Fruit fly (Drosophila melanogaster) whole organism, prepupa: ENCODE data around the gene CG9426.
A peak's percentile ranks its signal among the peaks of the same experiment; 100 is the strongest.

Experiments
- Blimp-1 ChIP-seq: fragments of 200-800 bp; sonication (Bioruptor generic); optimal IDR thresholded peaks from 3 replicates; lab custom pipeline; 2017; ENCODE audit warnings: missing biosample characterization, missing genetic modification characterization, mild to moderate bottlenecking, moderate library complexity, missing genetic modification reagents
- CG10669 ChIP-seq: fragments of 200-800 bp; sonication (Bioruptor generic); optimal IDR thresholded peaks from 3 replicates; lab custom pipeline; 2018; ENCODE audit warnings: missing biosample characterization, mild to moderate bottlenecking, missing genetic modification characterization, moderate library complexity
- CG11294 ChIP-seq: fragments of 200-800 bp; sonication (Bioruptor generic); IDR thresholded peaks from 2 replicates; pipeline ENCODE4 v1.3.6; 2022; ENCODE audit warnings: missing biosample characterization, missing genetic modification characterization
- CG11762 ChIP-seq: fragments of 200-800 bp; sonication (Bioruptor generic); optimal IDR thresholded peaks from 3 replicates; lab custom pipeline; 2016; ENCODE audit warnings: missing biosample characterization, missing genetic modification characterization; ENCODE audit not compliant: insufficient read depth
- CG11902 ChIP-seq: fragments of 200-800 bp; sonication (Bioruptor generic); optimal IDR thresholded peaks from 3 replicates; lab custom pipeline; 2016; ENCODE audit warnings: missing biosample characterization, missing genetic modification characterization
- CG15336 ChIP-seq: fragments of 200-800 bp; sonication (Bioruptor generic); IDR thresholded peaks from 2 replicates; pipeline ENCODE4 v1.3.6; 2022; ENCODE audit warnings: missing biosample characterization, missing genetic modification characterization
- CG1621 ChIP-seq: fragments of 200-800 bp; sonication (Bioruptor generic); optimal IDR thresholded peaks from 3 replicates; lab custom pipeline; 2018; ENCODE audit warnings: missing biosample characterization, mild to moderate bottlenecking, missing genetic modification characterization
- CG16779 ChIP-seq: fragments of 200-800 bp; sonication (Bioruptor generic); optimal IDR thresholded peaks from 3 replicates; lab custom pipeline; 2017; ENCODE audit warnings: missing biosample characterization, mild to moderate bottlenecking, missing genetic modification characterization
- CG3032 ChIP-seq: fragments of 200-800 bp; optimal IDR thresholded peaks from 2 replicates; lab custom pipeline; 2019; ENCODE audit warnings: missing biosample characterization, mild to moderate bottlenecking, missing genetic modification characterization, moderate library complexity
- CG31627 ChIP-seq: fragments of 200-800 bp; sonication (Bioruptor generic); optimal IDR thresholded peaks from 3 replicates; lab custom pipeline; 2016; ENCODE audit warnings: missing biosample characterization, missing genetic modification characterization
- CG32006 ChIP-seq: fragments of 200-800 bp; sonication (Bioruptor generic); optimal IDR thresholded peaks from 3 replicates; lab custom pipeline; 2017; ENCODE audit warnings: missing biosample characterization, mild to moderate bottlenecking, missing genetic modification characterization
- CG34406 ChIP-seq: fragments of 200-800 bp; sonication (Bioruptor generic); optimal IDR thresholded peaks from 3 replicates; lab custom pipeline; 2016; ENCODE audit warnings: missing biosample characterization, missing genetic modification characterization
- CG3919 ChIP-seq: fragments of 200-800 bp; sonication (Bioruptor generic); optimal IDR thresholded peaks from 3 replicates; lab custom pipeline; 2016; ENCODE audit warnings: missing biosample characterization, missing genetic modification characterization
- CG4318 ChIP-seq: fragments of 200-800 bp; sonication (Bioruptor generic); optimal IDR thresholded peaks from 3 replicates; lab custom pipeline; 2017; ENCODE audit warnings: missing biosample characterization, mild to moderate bottlenecking, missing genetic modification characterization
- CG6163 ChIP-seq: fragments of 200-800 bp; sonication (Bioruptor generic); IDR thresholded peaks from 3 replicates; pipeline ENCODE4 v1.3.6; 2022; ENCODE audit warnings: missing biosample characterization, missing genetic modification characterization
- CG6792 ChIP-seq: fragments of 200-800 bp; sonication (Bioruptor generic); optimal IDR thresholded peaks from 3 replicates; lab custom pipeline; 2016; ENCODE audit warnings: missing biosample characterization, missing genetic modification characterization
- CG6854 ChIP-seq: fragments of 200-800 bp; sonication (Bioruptor generic); optimal IDR thresholded peaks from 2 replicates; lab custom pipeline; 2017; ENCODE audit warnings: missing biosample characterization, mild to moderate bottlenecking, missing genetic modification characterization
- CG7368 ChIP-seq: fragments of 200-800 bp; sonication (Bioruptor generic); optimal IDR thresholded peaks from 3 replicates; lab custom pipeline; 2016; ENCODE audit warnings: missing biosample characterization, missing genetic modification characterization
- CG8119 ChIP-seq: fragments of 200-800 bp; sonication (Bioruptor generic); IDR thresholded peaks from 3 replicates; pipeline ENCODE4 v1.3.6; 2022; ENCODE audit warnings: missing biosample characterization, missing genetic modification characterization
- Eip75B ChIP-seq: fragments of 200-800 bp; sonication (Bioruptor generic); optimal IDR thresholded peaks from 3 replicates; lab custom pipeline; 2016; ENCODE audit warnings: missing biosample characterization, missing genetic modification characterization
- Eip78C ChIP-seq: fragments of 200-800 bp; sonication (Bioruptor generic); peaks from one replicate; lab custom pipeline; 2016; ENCODE audit warnings: missing biosample characterization, missing genetic modification characterization
- Ets21C ChIP-seq: fragments of 200-800 bp; sonication (Bioruptor generic); optimal IDR thresholded peaks from 3 replicates; lab custom pipeline; 2016; ENCODE audit warnings: missing biosample characterization, missing genetic modification characterization
- Ets96B ChIP-seq: fragments of 200-800 bp; optimal IDR thresholded peaks from 2 replicates; lab custom pipeline; 2019; ENCODE audit warnings: missing biosample characterization, mild to moderate bottlenecking, missing genetic modification characterization, moderate library complexity
- Gug ChIP-seq: fragments of 200-800 bp; sonication (Bioruptor generic); IDR thresholded peaks from 2 replicates; pipeline ENCODE4 v1.3.6; 2022; ENCODE audit warnings: missing biosample characterization, missing genetic modification characterization
- Hr38 ChIP-seq: sonication (Bioruptor generic); optimal IDR thresholded peaks from 2 replicates; lab custom pipeline; 2016; ENCODE audit warnings: missing biosample characterization, missing genetic modification characterization
- Hr39 ChIP-seq: fragments of 200-800 bp; sonication (Bioruptor generic); optimal IDR thresholded peaks from 2 replicates; lab custom pipeline; 2016; ENCODE audit warnings: missing biosample characterization, missing genetic modification characterization
- Met ChIP-seq: fragments of 200-800 bp; sonication (Bioruptor generic); optimal IDR thresholded peaks from 3 replicates; lab custom pipeline; 2016; ENCODE audit warnings: missing biosample characterization, missing genetic modification characterization
- OdsH ChIP-seq: fragments of 200-800 bp; sonication (Bioruptor generic); optimal IDR thresholded peaks from 3 replicates; lab custom pipeline; 2016; ENCODE audit warnings: missing biosample characterization, missing genetic modification characterization
- Smox ChIP-seq: fragments of 200-800 bp; sonication (Bioruptor generic); optimal IDR thresholded peaks from 3 replicates; lab custom pipeline; 2016; ENCODE audit warnings: missing biosample characterization, missing genetic modification characterization
- Sox102F ChIP-seq: fragments of 200-800 bp; sonication (Bioruptor generic); optimal IDR thresholded peaks from 2 replicates; lab custom pipeline; 2016; ENCODE audit warnings: missing biosample characterization, mild to moderate bottlenecking, missing genetic modification characterization
- Sox14 ChIP-seq: fragments of 200-800 bp; sonication (Bioruptor generic); optimal IDR thresholded peaks from 3 replicates; lab custom pipeline; 2016; ENCODE audit warnings: missing biosample characterization, missing genetic modification characterization
- achi ChIP-seq: fragments of 200-800 bp; sonication (Bioruptor generic); optimal IDR thresholded peaks from 3 replicates; lab custom pipeline; 2016; ENCODE audit warnings: missing biosample characterization, missing genetic modification characterization
- acj6 ChIP-seq: fragments of 200-800 bp; sonication (Bioruptor generic); optimal IDR thresholded peaks from 3 replicates; lab custom pipeline; 2016; ENCODE audit warnings: missing biosample characterization, missing genetic modification characterization
- cyc ChIP-seq: fragments of 200-800 bp; sonication (Bioruptor generic); optimal IDR thresholded peaks from 3 replicates; lab custom pipeline; 2016; ENCODE audit warnings: missing biosample characterization, missing genetic modification characterization
- dac ChIP-seq: fragments of 200-800 bp; sonication (Bioruptor generic); optimal IDR thresholded peaks from 2 replicates; lab custom pipeline; 2017; ENCODE audit warnings: missing biosample characterization, mild to moderate bottlenecking, missing genetic modification characterization
- dsx ChIP-seq: fragments of 200-800 bp; optimal IDR thresholded peaks from 3 replicates; lab custom pipeline; 2019; ENCODE audit warnings: missing biosample characterization, mild to moderate bottlenecking, missing genetic modification characterization, moderate library complexity; ENCODE audit not compliant: poor library complexity, severe bottlenecking
- eg ChIP-seq: fragments of 200-800 bp; sonication (Bioruptor generic); IDR thresholded peaks from 3 replicates; pipeline ENCODE4 v1.3.6; 2022; ENCODE audit warnings: missing biosample characterization, missing genetic modification characterization
- esn ChIP-seq: fragments of 200-800 bp; sonication (Bioruptor generic); optimal IDR thresholded peaks from 2 replicates; lab custom pipeline; 2016; ENCODE audit warnings: missing biosample characterization, mild to moderate bottlenecking, missing genetic modification characterization, moderate library complexity
- fd59A ChIP-seq: fragments of 200-800 bp; sonication (Bioruptor generic); optimal IDR thresholded peaks from 2 replicates; lab custom pipeline; 2017; ENCODE audit warnings: missing biosample characterization, mild to moderate bottlenecking, missing genetic modification characterization, missing genetic modification reagents
- fd85E ChIP-seq: fragments of 200-800 bp; sonication (Bioruptor generic); optimal IDR thresholded peaks from 3 replicates; lab custom pipeline; 2016; ENCODE audit warnings: missing biosample characterization, missing genetic modification characterization
- lz ChIP-seq: fragments of 200-800 bp; sonication (Bioruptor generic); optimal IDR thresholded peaks from 3 replicates; lab custom pipeline; 2016; ENCODE audit warnings: missing biosample characterization, missing genetic modification characterization
- net ChIP-seq: fragments of 200-800 bp; sonication (Bioruptor generic); optimal IDR thresholded peaks from 3 replicates; lab custom pipeline; 2016; ENCODE audit warnings: missing biosample characterization, missing genetic modification characterization
- pdm3 ChIP-seq: fragments of 200-800 bp; sonication (Bioruptor generic); optimal IDR thresholded peaks from 3 replicates; lab custom pipeline; 2016; ENCODE audit warnings: missing biosample characterization, missing genetic modification characterization
- salr ChIP-seq, 2 experiments: fragments of 200-800 bp; sonication (Bioruptor generic); optimal IDR thresholded peaks; 3 replicates each; lab custom pipeline; 2016 to 2018; ENCODE audit warnings: missing biosample characterization in 2 of 2, missing genetic modification characterization in 2 of 2, mild to moderate bottlenecking in 1 of 2
- spab ChIP-seq: fragments of 200-800 bp; sonication (Bioruptor generic); optimal IDR thresholded peaks from 2 replicates; lab custom pipeline; 2017; ENCODE audit warnings: missing biosample characterization, mild to moderate bottlenecking, missing genetic modification characterization, missing genetic modification reagents
- ss ChIP-seq, 2 experiments: fragments of 200-800 bp; sonication (Bioruptor generic); optimal IDR thresholded peaks; 2 replicates in 1 of 2; 3 replicates in 1 of 2; lab custom pipeline; 2017 to 2018; ENCODE audit warnings: mild to moderate bottlenecking in 2 of 2, missing biosample characterization in 2 of 2, missing genetic modification characterization in 2 of 2, moderate library complexity in 1 of 2
- svp ChIP-seq: fragments of 200-800 bp; sonication (Bioruptor generic); peaks from one replicate; lab custom pipeline; 2016; ENCODE audit warnings: missing biosample characterization, missing genetic modification characterization
- vri ChIP-seq: fragments of 200-800 bp; sonication (Bioruptor generic); optimal IDR thresholded peaks from 3 replicates; lab custom pipeline; 2016; ENCODE audit warnings: missing biosample characterization, mild to moderate bottlenecking, missing genetic modification characterization

CG9426 gene

dm6 chr2L:13206077-13206668 lies 13.6 kb downstream of the CG9426 start (continued):
- TF ChIP-seq CG34406 (no peak), fd85E (GFP tag; lab: Kevin White, UChicago) (no peak), net (GFP tag; lab: Kevin White, UChicago) (no peak), fd59A (no peak), CG11294 (GFP tag; lab: Robert Waterston, UW) (no peak), CG6854 (GFP tag; lab: Kevin White, UChicago) (no peak), dsx (GFP tag; lab: Kevin White, UChicago) (no peak), svp (GFP tag; lab: Kevin White, UChicago) (peak; percentile 89), eg (GFP tag; lab: Robert Waterston, UW) (peak; percentile 61; the same call in 2 of the 3 replicates), cyc (GFP tag; lab: Kevin White, UChicago) (no peak), Met (GFP tag; lab: Kevin White, UChicago) (no peak), CG4318 (GFP tag; lab: Kevin White, UChicago) (no peak), pdm3 (no peak), salr (GFP tag; optimal IDR thresholded peaks at IDR 0.05; lab: Kevin White, UChicago) (no peak), CG11762 (GFP tag; lab: Kevin White, UChicago) (no peak), CG3919 (GFP tag; lab: Kevin White, UChicago) (peak; percentile 23), spab (no peak), Smox (GFP tag; lab: Kevin White, UChicago) (no peak), CG6163 (GFP tag; lab: Robert Waterston, UW) (peak; percentile 65; the same call in 2 of the 3 replicates), esn (no peak), CG8119 (GFP tag; lab: Robert Waterston, UW) (0 out of 3 replicates have a peak, but pooled peaks have one; percentile 35), Eip75B (GFP tag; lab: Kevin White, UChicago) (peak; percentile 31), Sox14 (no peak), CG32006 (GFP tag; lab: Kevin White, UChicago) (no peak), Hr39 (GFP tag; lab: Kevin White, UChicago) (no peak), OdsH (no peak), CG11902 (no peak), Ets21C (GFP tag; lab: Kevin White, UChicago) (no peak), CG7368 (GFP tag; lab: Kevin White, UChicago) (no peak), Blimp-1 (GFP tag; lab: Kevin White, UChicago) (no peak), CG1621 (tag; lab: Kevin White, UChicago) (peak; percentile 39), CG3032 (tag; lab: Kevin White, UChicago) (no peak), vri (GFP tag; lab: Kevin White, UChicago) (peak; percentile 55)

DNA sequence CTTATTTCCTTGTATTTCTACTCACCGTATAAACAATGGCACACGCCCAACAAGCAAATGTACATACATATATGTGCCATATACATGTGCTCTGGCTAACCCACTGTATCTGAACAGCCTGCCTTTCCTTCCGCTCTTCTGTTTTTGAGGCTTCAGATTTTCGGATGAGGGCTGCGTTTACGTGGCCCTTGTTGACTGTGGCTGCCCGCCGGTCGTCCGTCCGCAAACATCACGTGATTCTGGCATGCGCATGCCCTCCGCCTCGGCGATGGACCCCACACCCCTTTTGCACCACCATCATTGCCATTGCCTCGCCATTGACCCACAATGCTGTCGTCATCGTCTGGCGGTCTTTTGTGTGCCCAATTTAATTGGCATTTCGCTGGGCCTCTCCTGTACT lies 14.5 kb downstream of the CG9426 start:
- TF ChIP-seq cyc (GFP tag; lab: Kevin White, UChicago) (no peak), Hr39 (GFP tag; lab: Kevin White, UChicago) (no peak), CG6163 (GFP tag; lab: Robert Waterston, UW) (peak; percentile 53; the same call in 2 of the 3 replicates), CG11762 (GFP tag; lab: Kevin White, UChicago) (no peak), lz (GFP tag; lab: Kevin White, UChicago) (no peak), ss (GFP tag; optimal IDR thresholded peaks at IDR 0.05; lab: Kevin White, UChicago) (peak; percentile 35 to 62), fd59A (no peak), CG3919 (GFP tag; lab: Kevin White, UChicago) (peak; percentile 40), acj6 (no peak), Gug (GFP tag; lab: Robert Waterston, UW) (no peak), vri (GFP tag; lab: Kevin White, UChicago) (no peak), CG10669 (GFP tag; lab: Kevin White, UChicago) (no peak), Sox14 (peak; percentile 10), dac (GFP tag; lab: Kevin White, UChicago) (no peak), CG34406 (no peak), CG6854 (GFP tag; lab: Kevin White, UChicago) (peak; percentile 66), Ets96B (tag; lab: Kevin White, UChicago) (no peak), CG3032 (tag; lab: Kevin White, UChicago) (no peak), Hr38 (GFP tag; lab: Kevin White, UChicago) (no peak), esn (peak; percentile 44), Smox (GFP tag; lab: Kevin White, UChicago) (no peak), CG31627 (GFP tag; lab: Kevin White, UChicago) (no peak), Sox102F (GFP tag; lab: Kevin White, UChicago) (no peak), CG15336 (0 out of 2 replicates have a peak, but pooled peaks have one; percentile 21), Eip78C (GFP tag; lab: Kevin White, UChicago) (peak; percentile 67), CG6792 (GFP tag; lab: Kevin White, UChicago) (no peak), CG16779 (tag; lab: Kevin White, UChicago) (peak; percentile 38), CG11902 (no peak), spab (no peak), achi (GFP tag; lab: Kevin White, UChicago) (no peak)
